Worm (Caenorhabditis elegans) whole organism, midembryonic: Measurements from ENCODE around the gene flp-16.

Experiments
- T22C8.4 ChIP-seq: fragments of 200-800 bp; sonication (Bioruptor generic); IDR thresholded peaks from 2 replicates; pipeline ENCODE4 v1.3.6; 2022; ENCODE audit warnings: missing genetic modification characterization, missing compliant biosample characterization
- cog-1 ChIP-seq: sonication (generic microtip); optimal IDR thresholded peaks from 2 replicates; lab custom pipeline; 2016; ENCODE audit warnings: missing genetic modification characterization, missing compliant biosample characterization
- flt-1 ChIP-seq: fragments of 200-800 bp; sonication (Bioruptor generic); IDR thresholded peaks from 2 replicates; pipeline ENCODE4 v1.3.6; 2022; ENCODE audit warnings: missing genetic modification characterization, missing compliant biosample characterization
- klf-2 ChIP-seq: fragments of 200-800 bp; sonication (Bioruptor generic); conservative IDR thresholded peaks from 2 replicates; pipeline ENCODE4 v1.3.6; 2022; ENCODE audit warnings: missing genetic modification reagents, missing genetic modification characterization, missing compliant biosample characterization
- med-1 ChIP-seq: sonication (generic microtip); optimal IDR thresholded peaks from 2 replicates; lab custom pipeline; 2017; ENCODE audit warnings: missing genetic modification characterization, mild to moderate bottlenecking, missing compliant biosample characterization, antibody characterized with exemption, missing genetic modification reagents; ENCODE audit not compliant: insufficient read depth
- ref-1 ChIP-seq: fragments of 200-800 bp; sonication (Bioruptor generic); conservative IDR thresholded peaks from 2 replicates; pipeline ENCODE4 v1.3.6; 2022; ENCODE audit warnings: missing genetic modification reagents, missing genetic modification characterization, missing compliant biosample characterization
- tab-1 ChIP-seq: fragments of 200-800 bp; sonication (Bioruptor generic); IDR thresholded peaks from 2 replicates; pipeline ENCODE4 v1.3.6; 2022; ENCODE audit warnings: missing genetic modification characterization, missing compliant biosample characterization
- ztf-23 ChIP-seq: fragments of 200-800 bp; sonication (Bioruptor generic); IDR thresholded peaks from 2 replicates; pipeline ENCODE4 v1.3.6; 2022; ENCODE audit warnings: missing genetic modification reagents, missing genetic modification characterization, missing compliant biosample characterization
- ztf-29 ChIP-seq: fragments of 200-800 bp; sonication (Bioruptor generic); IDR thresholded peaks from 2 replicates; pipeline ENCODE4 v1.3.6; 2022; ENCODE audit warnings: missing genetic modification reagents, missing genetic modification characterization, missing compliant biosample characterization

The flp-16 gene

DNA sequence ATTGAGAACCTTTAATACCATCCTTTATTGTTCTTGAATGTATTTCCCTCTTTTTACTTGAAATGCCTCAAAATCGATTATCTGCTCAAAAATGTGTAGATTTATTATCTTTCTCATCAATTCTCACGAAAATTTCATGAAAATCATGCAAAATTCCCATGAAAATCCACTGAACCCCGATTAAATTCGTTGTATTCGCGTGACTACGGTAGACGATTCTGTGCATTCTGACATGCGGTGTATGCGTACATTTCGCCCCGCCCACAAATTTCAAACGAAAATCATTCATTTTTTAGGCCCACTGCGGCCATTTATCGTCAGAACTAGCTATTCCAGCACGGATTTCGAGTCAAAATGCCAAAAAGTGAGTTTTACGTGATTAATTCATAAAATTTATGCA, 10.0 kb downstream of the flp-16 start, which contains the start of gene F15D4.5:
TSS of gene F15D4.5 (plus strand) at position 301 of the 400 bp plus-strand sequence.
- TF ChIP-seq med-1, result no peak
- no peak for TF ChIP-seq T22C8.4 (GFP tag; lab: Robert Waterston, UW)
- TF ChIP-seq flt-1 (GFP tag; lab: Robert Waterston, UW), result no peak
- no peak for TF ChIP-seq tab-1 (GFP tag; lab: Robert Waterston, UW)
- no peak for TF ChIP-seq cog-1 (tag; lab: Kevin White, UChicago)
- no peak for TF ChIP-seq klf-2
- TF ChIP-seq ztf-23 (GFP tag; lab: Robert Waterston, UW), result no peak
- TF ChIP-seq ztf-29 (GFP tag; lab: Robert Waterston, UW), result no peak
- TF ChIP-seq ref-1 (GFP tag; lab: Robert Waterston, UW), result no peak

ce11 chrII:13248886-13249285, 13.8 kb downstream of the flp-16 start, which contains the start of gene F15D4.6:
Gene F15D4.6 (plus strand): TSS chrII:13249186.
- no peak for TF ChIP-seq ztf-29 (GFP tag; lab: Robert Waterston, UW)

DNA sequence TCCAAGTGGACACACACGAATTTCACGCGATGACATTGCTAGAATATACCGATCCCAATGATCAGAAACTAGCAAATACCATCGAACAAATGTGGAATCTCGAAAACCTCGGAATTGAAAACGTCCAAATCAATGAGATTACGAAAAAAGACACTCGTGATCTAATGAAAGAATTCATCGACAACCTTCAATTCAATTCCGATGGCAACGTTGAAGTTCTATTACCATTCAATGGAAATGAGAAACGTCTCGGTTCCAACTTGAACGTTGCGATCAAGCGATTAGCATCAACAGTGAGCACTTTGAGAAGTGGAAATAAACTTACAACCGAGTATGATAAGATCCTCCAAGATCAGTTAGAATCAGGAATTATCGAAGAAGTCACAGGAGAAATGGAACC, 20.2 kb downstream of the flp-16 start:
- TF ChIP-seq ztf-29 (GFP tag; lab: Robert Waterston, UW) (no peak), tab-1 (GFP tag; lab: Robert Waterston, UW) (no peak), T22C8.4 (GFP tag; lab: Robert Waterston, UW) (no peak), ztf-23 (GFP tag; lab: Robert Waterston, UW) (no peak), ref-1 (GFP tag; lab: Robert Waterston, UW) (no peak), flt-1 (GFP tag; lab: Robert Waterston, UW) (no peak), cog-1 (tag; lab: Kevin White, UChicago) (no peak), klf-2 (no peak), med-1 (no peak)

DNA sequence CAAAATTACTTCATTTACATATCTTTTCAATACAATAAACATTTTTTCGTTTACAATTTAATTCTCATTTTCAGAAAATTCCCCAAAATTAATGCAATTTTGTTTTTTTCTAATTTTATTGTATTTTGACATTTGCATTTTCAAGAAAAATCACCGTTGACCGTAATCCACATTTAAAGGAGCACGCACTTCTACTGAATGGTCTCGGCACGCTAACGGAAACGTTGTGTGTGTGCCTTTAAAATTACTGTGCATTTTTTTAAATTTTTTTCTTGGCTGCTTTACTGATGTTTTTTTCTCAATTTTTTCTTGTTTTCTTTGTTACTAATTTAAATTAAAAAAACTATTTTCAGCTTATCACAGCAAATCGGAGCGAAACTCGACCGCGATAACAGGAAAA, 25.4 kb downstream of the flp-16 start:
- TF ChIP-seq med-1, result no peak
- TF ChIP-seq T22C8.4 (GFP tag; lab: Robert Waterston, UW), result no peak
- no peak for TF ChIP-seq cog-1 (tag; lab: Kevin White, UChicago)
- no peak for TF ChIP-seq ref-1 (GFP tag; lab: Robert Waterston, UW)
- TF ChIP-seq ztf-29 (GFP tag; lab: Robert Waterston, UW), result no peak
- TF ChIP-seq ztf-23 (GFP tag; lab: Robert Waterston, UW), result no peak
- TF ChIP-seq tab-1 (GFP tag; lab: Robert Waterston, UW), result no peak
- no peak for TF ChIP-seq klf-2
- TF ChIP-seq flt-1 (GFP tag; lab: Robert Waterston, UW), result no peak

DNA sequence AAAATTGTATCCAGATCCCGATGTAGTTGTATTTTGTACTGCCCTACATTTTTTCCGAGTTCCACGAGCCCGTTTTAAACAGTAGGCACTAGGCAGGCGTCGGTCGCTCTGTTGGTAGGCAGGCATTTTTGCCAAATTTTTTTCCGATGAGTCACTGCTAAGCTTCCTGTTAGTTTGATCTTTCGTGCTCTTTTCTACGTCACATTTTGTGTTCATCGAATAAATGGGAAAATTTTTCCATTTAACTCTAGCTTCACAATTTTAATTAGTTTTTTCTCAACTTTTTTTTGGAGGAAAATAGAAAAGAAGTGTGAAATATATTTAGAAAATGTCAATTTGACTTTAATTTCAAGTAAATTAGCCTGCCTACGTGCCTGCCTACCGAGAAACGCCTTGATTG, 32.2 kb downstream of the flp-16 start:
- TF ChIP-seq med-1 (no peak), tab-1 (GFP tag; lab: Robert Waterston, UW) (no peak), cog-1 (tag; lab: Kevin White, UChicago) (no peak), ztf-29 (GFP tag; lab: Robert Waterston, UW) (no peak), flt-1 (GFP tag; lab: Robert Waterston, UW) (no peak), T22C8.4 (GFP tag; lab: Robert Waterston, UW) (no peak), ztf-23 (GFP tag; lab: Robert Waterston, UW) (no peak), klf-2 (no peak), ref-1 (GFP tag; lab: Robert Waterston, UW) (no peak)

ce11 chrII:13270776-13271175, 35.7 kb downstream of the flp-16 start, which contains the start of gene Y48C3A.5:
Gene Y48C3A.5 (plus strand): TSS chrII:13271076.
- TF ChIP-seq tab-1 (GFP tag; lab: Robert Waterston, UW) (no peak), cog-1 (tag; lab: Kevin White, UChicago) (no peak), klf-2 (no peak), ztf-23 (GFP tag; lab: Robert Waterston, UW) (no peak), T22C8.4 (GFP tag; lab: Robert Waterston, UW) (no peak), ztf-29 (GFP tag; lab: Robert Waterston, UW) (no peak), ref-1 (GFP tag; lab: Robert Waterston, UW) (no peak), flt-1 (GFP tag; lab: Robert Waterston, UW) (no peak), med-1 (no peak)

ce11 chrII:13278214-13278613, 43.1 kb downstream of the flp-16 start:
- no peak for TF ChIP-seq tab-1 (GFP tag; lab: Robert Waterston, UW)
- TF ChIP-seq ztf-29 (GFP tag; lab: Robert Waterston, UW), result no peak
- TF ChIP-seq klf-2, result no peak
- TF ChIP-seq ref-1 (GFP tag; lab: Robert Waterston, UW), result no peak
- TF ChIP-seq ztf-23 (GFP tag; lab: Robert Waterston, UW), result no peak
- no peak for TF ChIP-seq flt-1 (GFP tag; lab: Robert Waterston, UW)
- TF ChIP-seq T22C8.4 (GFP tag; lab: Robert Waterston, UW), result no peak
- TF ChIP-seq cog-1 (tag; lab: Kevin White, UChicago), result no peak
- no peak for TF ChIP-seq med-1

- TF ChIP-seq ztf-29 (GFP tag; lab: Robert Waterston, UW) (no peak), ztf-23 (GFP tag; lab: Robert Waterston, UW) (no peak), cog-1 (tag; lab: Kevin White, UChicago) (no peak), flt-1 (GFP tag; lab: Robert Waterston, UW) (no peak), med-1 (no peak), klf-2 (no peak), tab-1 (GFP tag; lab: Robert Waterston, UW) (no peak), ref-1 (GFP tag; lab: Robert Waterston, UW) (no peak), T22C8.4 (GFP tag; lab: Robert Waterston, UW) (no peak)
These were observed 43.6 kb downstream of the flp-16 start for ce11 chrII:13278716-13279115.

DNA sequence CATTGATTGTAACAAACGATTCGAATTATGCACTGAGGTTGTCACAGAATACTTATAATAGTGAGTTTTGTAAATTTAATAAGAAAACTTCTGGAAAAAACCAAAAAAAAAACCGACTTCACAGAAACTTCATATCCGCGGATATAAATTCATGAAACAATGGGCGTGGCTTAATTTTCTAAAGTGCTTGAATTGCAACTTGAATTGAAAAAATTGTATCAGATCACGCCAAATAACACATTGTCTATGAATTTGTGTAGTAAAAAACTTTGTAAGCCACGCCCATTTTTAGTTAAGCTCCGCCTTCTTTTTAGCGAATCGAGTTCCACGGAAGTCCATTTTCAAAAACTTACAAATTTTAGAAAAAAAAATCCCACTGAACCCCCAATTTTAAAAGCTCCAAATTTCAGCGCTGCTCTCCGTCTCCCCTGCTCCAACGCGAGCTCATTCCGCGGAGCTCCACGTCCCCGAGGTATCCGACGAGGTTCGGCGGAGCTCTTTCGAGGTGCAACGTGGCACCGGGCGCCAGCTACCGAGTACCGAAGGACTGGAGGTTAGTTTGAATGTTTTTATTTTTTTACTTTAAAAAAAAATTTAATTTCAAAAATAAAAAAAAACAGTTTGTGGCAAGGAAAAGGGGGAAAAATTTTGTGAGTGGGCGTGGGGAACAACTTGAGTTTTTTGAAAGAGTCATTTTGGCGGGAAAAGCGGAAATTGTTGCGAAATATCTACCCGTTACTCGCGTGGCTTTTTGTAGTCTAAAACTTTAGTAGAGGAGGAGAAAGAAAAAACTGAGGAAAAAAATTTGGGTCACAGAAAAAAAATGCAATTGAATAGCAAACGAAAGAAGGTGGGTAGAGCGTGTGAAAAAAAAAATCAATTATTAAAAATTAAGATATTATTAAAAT, 44.4 kb downstream of the flp-16 start:
- TF ChIP-seq cog-1 (tag; lab: Kevin White, UChicago) (no peak), ztf-29 (GFP tag; lab: Robert Waterston, UW) (no peak), klf-2 (no peak), ref-1 (GFP tag; lab: Robert Waterston, UW) (no peak), ztf-23 (GFP tag; lab: Robert Waterston, UW) (no peak), tab-1 (GFP tag; lab: Robert Waterston, UW) (no peak), flt-1 (GFP tag; lab: Robert Waterston, UW) (no peak), T22C8.4 (GFP tag; lab: Robert Waterston, UW) (no peak), med-1 (no peak)
